Worm (Caenorhabditis elegans): ENCODE data around the gene nlp-21.

- no peak for TF ChIP-seq hlh-30 (tag; optimal IDR thresholded peaks at IDR 0.05; ENCODE audit: insufficient read depth)
- TF ChIP-seq K09A11.1 (tag; optimal IDR thresholded peaks at IDR 0.05; ENCODE audit: insufficient read depth): no peak
- no peak for TF ChIP-seq npax-4 (tag; optimal IDR thresholded peaks at IDR 0.05)
- TF ChIP-seq zip-5 (tag; optimal IDR thresholded peaks at IDR 0.05): no peak
- no peak for TF ChIP-seq ceh-34 (tag; optimal IDR thresholded peaks at IDR 0.05)
- no peak for TF ChIP-seq lin-11 (tag; optimal IDR thresholded peaks at IDR 0.05)
- TF ChIP-seq ceh-31 (tag; optimal IDR thresholded peaks at IDR 0.05): no peak
- TF ChIP-seq tbx-2 (tag; optimal IDR thresholded peaks at IDR 0.05): no peak
- no peak for TF ChIP-seq nfya-1 (tag; optimal IDR thresholded peaks at IDR 0.05)
- no peak for TF ChIP-seq ceh-6 (GFP tag; optimal IDR thresholded peaks at IDR 0.05)
- TF ChIP-seq madf-2 (tag; optimal IDR thresholded peaks at IDR 0.05): no peak
- no peak for TF ChIP-seq F13H6.1 (tag; optimal IDR thresholded peaks at IDR 0.05)
- no peak for TF ChIP-seq pqm-1 (tag; optimal IDR thresholded peaks at IDR 0.05)
These were observed 21.4 kb downstream of the nlp-21 start, which contains the start of gene tba-7 for ce11 chrIII:11371688-11372087.
